Fruit fly (Drosophila melanogaster) whole organism, embryonic: ENCODE results near the gene CG9288.

Experiments used
- CG14860 ChIP-seq: fragments of 200-800 bp; sonication (Bioruptor generic); IDR thresholded peaks from 3 replicates; pipeline ENCODE4 v1.3.6; 2022; ENCODE audit warnings: missing biosample characterization, missing genetic modification characterization; ENCODE audit not compliant: partially characterized antibody
- MBD-R2 ChIP-seq: fragments of 200-800 bp; sonication (Bioruptor generic); IDR thresholded peaks from 2 replicates; pipeline ENCODE4 v1.3.6; 2022; ENCODE audit warnings: missing biosample characterization, missing genetic modification characterization
- crp ChIP-seq, 2 experiments: fragments of 200-800 bp; sonication (Bioruptor generic); optimal IDR thresholded peaks; 2 replicates in 1 of 2; 3 replicates in 1 of 2; lab custom pipeline; 2017; ENCODE audit warnings: missing biosample characterization in 2 of 2, missing genetic modification characterization in 2 of 2, mild to moderate bottlenecking in 1 of 2, moderate library complexity in 1 of 2
- ftz-f1 ChIP-seq: fragments of 200-800 bp; sonication (Bioruptor generic); optimal IDR thresholded peaks from 2 replicates; lab custom pipeline; 2016; ENCODE audit warnings: missing biosample characterization, missing genetic modification characterization

DNA sequence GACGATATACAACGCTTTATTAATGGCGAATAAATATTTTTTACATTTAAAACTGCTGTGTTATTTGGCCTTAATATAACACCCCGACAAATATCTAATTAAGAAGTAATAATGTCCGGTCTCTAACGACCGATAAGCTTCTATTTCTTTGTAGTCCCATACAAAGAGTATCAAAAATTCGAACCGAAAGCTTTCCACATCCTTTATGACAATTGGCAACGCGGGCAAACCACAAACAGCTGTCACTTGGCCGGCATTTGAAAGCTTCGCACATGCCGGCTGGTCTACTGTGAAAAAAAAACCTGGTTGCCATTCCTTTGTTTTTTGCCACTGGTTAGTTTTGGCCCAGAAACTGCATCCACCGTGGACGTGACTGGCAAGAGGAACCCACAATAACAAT is 2.6 kb downstream of the CG9288 start, which contains the start of gene Dip-B:
- peak in 1 of 2 experiments; percentile 71 for TF ChIP-seq crp (GFP tag; optimal IDR thresholded peaks at IDR 0.05; lab: Kevin White, UChicago)
- TF ChIP-seq CG14860, result no peak
- TF ChIP-seq MBD-R2 (GFP tag; lab: Robert Waterston, UW), result peak; percentile 60; the same call in 1 of the 2 replicates
- TF ChIP-seq ftz-f1 (GFP tag; lab: Kevin White, UChicago), result no peak
